Fruit fly (Drosophila melanogaster) whole organism, embryonic: ENCODE results near the gene CG3902.

ENCODE experiments used
- CG10565 ChIP-seq: fragments of 200-800 bp; sonication (Bioruptor generic); optimal IDR thresholded peaks from 3 replicates; lab custom pipeline; 2016; ENCODE audit warnings: missing biosample characterization, mild to moderate bottlenecking, missing genetic modification characterization
- CG11085 ChIP-seq: fragments of 200-800 bp; sonication (Bioruptor generic); IDR thresholded peaks from 2 replicates; pipeline ENCODE4 v1.3.6; 2022; ENCODE audit warnings: missing biosample characterization, missing genetic modification characterization
- CG13296 ChIP-seq: fragments of 200-800 bp; sonication (Bioruptor generic); optimal IDR thresholded peaks from 3 replicates; lab custom pipeline; 2018; ENCODE audit warnings: missing biosample characterization, mild to moderate bottlenecking, missing genetic modification characterization
- CG17802 ChIP-seq: fragments of 200-800 bp; sonication (Bioruptor generic); optimal IDR thresholded peaks from 2 replicates; lab custom pipeline; 2018; ENCODE audit warnings: missing biosample characterization, mild to moderate bottlenecking, missing genetic modification characterization, moderate library complexity
- CG2116 ChIP-seq: fragments of 200-800 bp; sonication (Bioruptor generic); optimal IDR thresholded peaks from 3 replicates; lab custom pipeline; 2018; ENCODE audit warnings: missing biosample characterization, mild to moderate bottlenecking, missing genetic modification characterization
- CG2129 ChIP-seq: fragments of 200-800 bp; sonication (Bioruptor generic); IDR thresholded peaks from 2 replicates; pipeline ENCODE4 v1.3.6; 2022; ENCODE audit warnings: missing biosample characterization, missing genetic modification characterization; ENCODE audit not compliant: partially characterized antibody
- CG2202 ChIP-seq: fragments of 200-800 bp; sonication (Bioruptor generic); optimal IDR thresholded peaks from 2 replicates; lab custom pipeline; 2018; ENCODE audit warnings: missing biosample characterization, mild to moderate bottlenecking, missing genetic modification characterization
- CG6683 ChIP-seq: fragments of 200-800 bp; sonication (Bioruptor generic); optimal IDR thresholded peaks from 2 replicates; lab custom pipeline; 2017; ENCODE audit warnings: missing biosample characterization, mild to moderate bottlenecking, missing genetic modification characterization, missing genetic modification reagents
- CG6689 ChIP-seq: fragments of 200-800 bp; sonication (Bioruptor generic); IDR thresholded peaks from 2 replicates; pipeline ENCODE4 v1.3.6; 2022; ENCODE audit warnings: missing biosample characterization, missing genetic modification characterization
- CG7372 ChIP-seq: fragments of 200-800 bp; sonication (Bioruptor generic); IDR thresholded peaks from 2 replicates; pipeline ENCODE4 v1.3.6; 2022; ENCODE audit warnings: missing biosample characterization, missing genetic modification characterization
- CG7928 ChIP-seq: fragments of 200-800 bp; sonication (Bioruptor generic); optimal IDR thresholded peaks from 2 replicates; lab custom pipeline; 2017; ENCODE audit warnings: missing biosample characterization, mild to moderate bottlenecking, missing genetic modification characterization
- CG8290 ChIP-seq, 3 experiments: fragments of 200-800 bp; sonication (Bioruptor generic); optimal IDR thresholded peaks; 2 replicates each; lab custom pipeline; 2016 to 2019; ENCODE audit warnings: missing biosample characterization in 3 of 3, missing genetic modification characterization in 3 of 3, mild to moderate bottlenecking in 2 of 3, moderate library complexity in 1 of 3
- CG8388 ChIP-seq: fragments of 200-800 bp; sonication (Bioruptor generic); optimal IDR thresholded peaks from 2 replicates; lab custom pipeline; 2019; ENCODE audit warnings: missing biosample characterization, mild to moderate bottlenecking, missing genetic modification characterization, moderate library complexity
- CHES-1-like ChIP-seq: fragments of 200-800 bp; sonication (Bioruptor generic); optimal IDR thresholded peaks from 2 replicates; lab custom pipeline; 2016; ENCODE audit warnings: missing biosample characterization, missing genetic modification characterization
- Deaf1 ChIP-seq: fragments of 200-800 bp; optimal IDR thresholded peaks from 3 replicates; lab custom pipeline; 2019; ENCODE audit warnings: missing biosample characterization, mild to moderate bottlenecking, missing genetic modification characterization, moderate library complexity
- Elba2 ChIP-seq: fragments of 200-800 bp; sonication (Bioruptor generic); optimal IDR thresholded peaks from 3 replicates; lab custom pipeline; 2016; ENCODE audit warnings: missing biosample characterization, missing genetic modification characterization
- Hand ChIP-seq: fragments of 200-800 bp; sonication (Bioruptor generic); optimal IDR thresholded peaks from 2 replicates; lab custom pipeline; 2017; ENCODE audit warnings: mild to moderate bottlenecking, missing biosample characterization, missing genetic modification reagents, missing genetic modification characterization
- Hey ChIP-seq: fragments of 200-800 bp; sonication (Bioruptor generic); optimal IDR thresholded peaks from 3 replicates; lab custom pipeline; 2018; ENCODE audit warnings: missing biosample characterization, mild to moderate bottlenecking, missing genetic modification characterization
- Jarid2 ChIP-seq: fragments of 200-800 bp; sonication (Bioruptor generic); optimal IDR thresholded peaks from 3 replicates; lab custom pipeline; 2017; ENCODE audit warnings: mild to moderate bottlenecking, missing biosample characterization, missing genetic modification reagents, missing genetic modification characterization
- Mad ChIP-seq: fragments of 200-800 bp; sonication (Bioruptor generic); optimal IDR thresholded peaks from 2 replicates; lab custom pipeline; 2016; ENCODE audit warnings: missing biosample characterization, missing genetic modification characterization
- Meics ChIP-seq: fragments of 200-800 bp; sonication (Bioruptor generic); optimal IDR thresholded peaks from 2 replicates; lab custom pipeline; 2017; ENCODE audit warnings: missing biosample characterization, mild to moderate bottlenecking, missing genetic modification characterization
- Mrtf ChIP-seq: fragments of 200-800 bp; sonication (Bioruptor generic); IDR thresholded peaks from 3 replicates; pipeline ENCODE4 v1.3.6; 2022; ENCODE audit warnings: missing biosample characterization, missing genetic modification characterization
- Oli ChIP-seq: fragments of 200-800 bp; sonication (Bioruptor generic); optimal IDR thresholded peaks from 2 replicates; lab custom pipeline; 2018; ENCODE audit warnings: missing biosample characterization, mild to moderate bottlenecking, missing genetic modification characterization, moderate library complexity
- PHDP ChIP-seq: fragments of 200-800 bp; sonication (Bioruptor generic); optimal IDR thresholded peaks from 3 replicates; lab custom pipeline; 2018; ENCODE audit warnings: missing biosample characterization, mild to moderate bottlenecking, missing genetic modification characterization, moderate library complexity
- Rfx ChIP-seq: fragments of 200-800 bp; sonication (Bioruptor generic); IDR thresholded peaks from 2 replicates; pipeline ENCODE4 v1.3.6; 2022; ENCODE audit warnings: missing biosample characterization, missing genetic modification characterization
- Rx ChIP-seq: fragments of 200-800 bp; sonication (Bioruptor generic); IDR thresholded peaks from 2 replicates; pipeline ENCODE4 v1.3.6; 2022; ENCODE audit warnings: missing biosample characterization, missing genetic modification characterization
- Sox102F ChIP-seq: fragments of 200-800 bp; sonication (Bioruptor generic); optimal IDR thresholded peaks from 2 replicates; lab custom pipeline; 2018; ENCODE audit warnings: missing biosample characterization, mild to moderate bottlenecking, missing genetic modification characterization, moderate library complexity
- Sry-β ChIP-seq: fragments of 200-800 bp; sonication (Bioruptor generic); optimal IDR thresholded peaks from 2 replicates; lab custom pipeline; 2018; ENCODE audit warnings: missing biosample characterization, mild to moderate bottlenecking, missing genetic modification characterization, moderate library complexity
- Xrp1 ChIP-seq: fragments of 200-800 bp; sonication (Bioruptor generic); IDR thresholded peaks from 2 replicates; pipeline ENCODE4 v1.3.6; 2022; ENCODE audit warnings: missing biosample characterization, missing genetic modification characterization
- YL-1 ChIP-seq: fragments of 200-800 bp; sonication (Bioruptor generic); optimal IDR thresholded peaks from 3 replicates; lab custom pipeline; 2017; ENCODE audit warnings: missing biosample characterization, mild to moderate bottlenecking, missing genetic modification characterization
- ab ChIP-seq: fragments of 200-800 bp; sonication (Bioruptor generic); optimal IDR thresholded peaks from 2 replicates; lab custom pipeline; 2016; ENCODE audit warnings: missing biosample characterization, missing genetic modification characterization
- bowl ChIP-seq: fragments of 200-800 bp; sonication (Bioruptor generic); IDR thresholded peaks from 2 replicates; pipeline ENCODE4 v1.3.6; 2022; ENCODE audit warnings: missing biosample characterization, missing genetic modification characterization
- cad ChIP-seq: fragments of >200 bp; optimal IDR thresholded peaks from 2 replicates; lab custom pipeline; 2017; ENCODE audit warnings: missing biosample characterization, missing genetic modification characterization
- chif ChIP-seq, 2 experiments: fragments of 200-800 bp; sonication (Bioruptor generic); optimal IDR thresholded peaks; 3 replicates each; lab custom pipeline; 2016; ENCODE audit warnings: missing biosample characterization in 2 of 2, missing genetic modification characterization in 2 of 2
- chinmo ChIP-seq: fragments of 200-800 bp; sonication (Bioruptor generic); IDR thresholded peaks from 4 replicates; pipeline ENCODE4 v1.3.6; 2022; ENCODE audit warnings: missing biosample characterization, missing genetic modification characterization; ENCODE audit not compliant: partially characterized antibody
- dm ChIP-seq: fragments of 200-800 bp; sonication (Bioruptor generic); optimal IDR thresholded peaks from 3 replicates; lab custom pipeline; 2016; ENCODE audit warnings: missing biosample characterization, missing genetic modification characterization
- fd64A ChIP-seq: fragments of 200-800 bp; sonication (Bioruptor generic); optimal IDR thresholded peaks from 3 replicates; lab custom pipeline; 2018; ENCODE audit warnings: missing biosample characterization, mild to moderate bottlenecking, missing genetic modification characterization
- gcm ChIP-seq: fragments of 200-800 bp; sonication (Bioruptor generic); optimal IDR thresholded peaks from 2 replicates; lab custom pipeline; 2019; ENCODE audit warnings: missing biosample characterization, mild to moderate bottlenecking, missing genetic modification characterization, moderate library complexity
- h ChIP-seq: fragments of >200 bp; optimal IDR thresholded peaks from 2 replicates; lab custom pipeline; 2017
- her ChIP-seq: fragments of 200-800 bp; sonication (Bioruptor generic); optimal IDR thresholded peaks from 2 replicates; lab custom pipeline; 2016; ENCODE audit warnings: missing biosample characterization, missing genetic modification characterization
- ken ChIP-seq: fragments of 200-800 bp; sonication (Bioruptor generic); IDR thresholded peaks from 3 replicates; pipeline ENCODE4 v1.3.6; 2022; ENCODE audit warnings: missing biosample characterization, missing genetic modification characterization
- lmd ChIP-seq: fragments of 200-800 bp; sonication (Bioruptor generic); IDR thresholded peaks from 2 replicates; pipeline ENCODE4 v1.3.6; 2022; ENCODE audit warnings: missing biosample characterization, missing genetic modification characterization
- pros ChIP-seq: fragments of 200-800 bp; sonication (Bioruptor generic); optimal IDR thresholded peaks from 3 replicates; lab custom pipeline; 2019; ENCODE audit warnings: missing biosample characterization, mild to moderate bottlenecking, missing genetic modification characterization, moderate library complexity
- repo ChIP-seq: fragments of 200-800 bp; sonication (Bioruptor generic); optimal IDR thresholded peaks from 2 replicates; lab custom pipeline; 2016; ENCODE audit warnings: missing biosample characterization, missing genetic modification characterization
- sd ChIP-seq: fragments of 200-800 bp; sonication (Bioruptor generic); optimal IDR thresholded peaks from 3 replicates; lab custom pipeline; 2018; ENCODE audit warnings: missing biosample characterization, mild to moderate bottlenecking, missing genetic modification characterization, moderate library complexity
- slbo ChIP-seq: fragments of 200-800 bp; sonication (Bioruptor generic); IDR thresholded peaks from 2 replicates; pipeline ENCODE4 v1.3.6; 2022; ENCODE audit warnings: missing biosample characterization, missing genetic modification characterization
- stc ChIP-seq: fragments of 200-800 bp; sonication (Bioruptor generic); IDR thresholded peaks from 2 replicates; pipeline ENCODE4 v1.3.6; 2022; ENCODE audit warnings: missing biosample characterization, missing genetic modification characterization
- sug ChIP-seq: fragments of 200-800 bp; optimal IDR thresholded peaks from 2 replicates; lab custom pipeline; 2019; ENCODE audit warnings: missing biosample characterization, mild to moderate bottlenecking, missing genetic modification characterization, moderate library complexity
- toy ChIP-seq: fragments of 200-800 bp; sonication (Bioruptor generic); IDR thresholded peaks from 2 replicates; pipeline ENCODE4 v1.3.6; 2022; ENCODE audit warnings: missing biosample characterization, missing genetic modification characterization
- unc-4 ChIP-seq: fragments of 200-800 bp; sonication (Bioruptor generic); IDR thresholded peaks from 2 replicates; pipeline ENCODE4 v1.3.6; 2022; ENCODE audit warnings: missing biosample characterization, missing genetic modification characterization; ENCODE audit not compliant: partially characterized antibody
- vvl ChIP-seq: fragments of 200-800 bp; sonication (Bioruptor generic); IDR thresholded peaks from 2 replicates; pipeline ENCODE4 v1.3.6; 2022; ENCODE audit warnings: missing biosample characterization, missing genetic modification characterization
- zf30C ChIP-seq: fragments of 200-800 bp; sonication (Bioruptor generic); optimal IDR thresholded peaks from 3 replicates; lab custom pipeline; 2018; ENCODE audit warnings: missing biosample characterization, mild to moderate bottlenecking, missing genetic modification characterization

CG3902 gene

dm6 chr3L:18872440-18872839 lies 25.7 kb downstream of the CG3902 start, which contains the start of the genes Rad9 and Uggt (continued):
- TF ChIP-seq unc-4 (no peak), Sox102F (no peak), Hand (GFP tag; lab: Kevin White, UChicago) (no peak), CG8388 (GFP tag; lab: Kevin White, UChicago) (no peak), repo (GFP tag; lab: Kevin White, UChicago) (no peak), PHDP (tag; lab: Kevin White, UChicago) (no peak), dm (GFP tag; lab: Kevin White, UChicago) (no peak), slbo (no peak; the same call in 1 of the 2 replicates), CHES-1-like (GFP tag; lab: Kevin White, UChicago) (no peak), CG2116 (GFP tag; lab: Kevin White, UChicago) (peak; percentile 75), chif (GFP tag; optimal IDR thresholded peaks at IDR 0.05; lab: Kevin White, UChicago) (no peak), Mrtf (GFP tag; lab: Robert Waterston, UW) (no peak), CG7928 (GFP tag; lab: Kevin White, UChicago) (no peak), lmd (GFP tag; lab: Robert Waterston, UW) (no peak), ken (GFP tag; lab: Robert Waterston, UW) (no peak), chinmo (GFP tag; lab: Robert Waterston, UW) (no peak), CG2129 (GFP tag; lab: Robert Waterston, UW) (no peak), CG7372 (GFP tag; lab: Robert Waterston, UW) (no peak), CG10565 (GFP tag; lab: Kevin White, UChicago) (no peak), sug (no peak), vvl (GFP tag; lab: Robert Waterston, UW) (no peak), CG11085 (GFP tag; lab: Robert Waterston, UW) (no peak), CG6683 (GFP tag; lab: Kevin White, UChicago) (no peak), Rfx (GFP tag; lab: Robert Waterston, UW) (0 out of 2 replicates have a peak, but pooled peaks have one; percentile 16), her (GFP tag; lab: Kevin White, UChicago) (no peak), CG6689 (GFP tag; lab: Robert Waterston, UW) (0 out of 2 replicates have a peak, but pooled peaks have one; percentile 15), cad (no peak), h (no peak), bowl (no peak), Meics (no peak), pros (GFP tag; lab: Kevin White, UChicago) (no peak), ab (GFP tag; lab: Kevin White, UChicago) (no peak), Hey (tag; lab: Kevin White, UChicago) (no peak), CG17802 (no peak), CG13296 (no peak), Xrp1 (GFP tag; lab: Robert Waterston, UW) (peak; percentile 43; the same call in 1 of the 2 replicates), Jarid2 (GFP tag; lab: Kevin White, UChicago) (no peak), Sry-β (GFP tag; lab: Kevin White, UChicago) (no peak), Mad (GFP tag; lab: Kevin White, UChicago) (no peak), gcm (GFP tag; lab: Kevin White, UChicago) (no peak), fd64A (no peak), Elba2 (GFP tag; lab: Kevin White, UChicago) (no peak), Rx (no peak), YL-1 (GFP tag; lab: Kevin White, UChicago) (peak; percentile 22), Deaf1 (tag; lab: Kevin White, UChicago) (no peak), CG2202 (no peak), sd (no peak), stc (no peak), toy (GFP tag; lab: Robert Waterston, UW) (no peak), Oli (no peak), zf30C (GFP tag; lab: Kevin White, UChicago) (no peak), CG8290 (GFP tag; optimal IDR thresholded peaks at IDR 0.05; lab: Kevin White, UChicago) (no peak), CG8290 (tag; optimal IDR thresholded peaks at IDR 0.05; lab: Kevin White, UChicago) (no peak)
